Fruit fly (Drosophila melanogaster): ENCODE data around the gene CG14391.
A peak's percentile ranks its signal among the peaks of the same experiment; 100 is the strongest.

The CG14391 gene

dm6 chr3R:12722392-12722914 is 27.8 kb upstream of the CG14391 start, which contains the start of gene Men (continued):
- TF ChIP-seq sna (GFP tag; IDR thresholded peaks at IDR 0.05; ENCODE audit: partially characterized antibody): no peak
- peak; percentile 61 for TF ChIP-seq bcd (GFP tag; optimal IDR thresholded peaks at IDR 0.05)
- peak; percentile 25 for TF ChIP-seq nom (GFP tag; optimal IDR thresholded peaks at IDR 0.05)
- TF ChIP-seq CG10462 (GFP tag; optimal IDR thresholded peaks at IDR 0.05): no peak
- TF ChIP-seq gsb (GFP tag; IDR thresholded peaks at IDR 0.05): 0 out of 2 replicates have a peak, but pooled peaks have one; percentile 16
- TF ChIP-seq Fer2 (tag; optimal IDR thresholded peaks at IDR 0.05): peak; percentile 34
- TF ChIP-seq chn (GFP tag; optimal IDR thresholded peaks at IDR 0.05): no peak
- peak; percentile 27 for TF ChIP-seq CG13775 (GFP tag; optimal IDR thresholded peaks at IDR 0.05)
- TF ChIP-seq abd-A (tag; optimal IDR thresholded peaks at IDR 0.05): no peak
- TF ChIP-seq Hr78 (GFP tag; optimal IDR thresholded peaks at IDR 0.05): peak in 1 of 2 experiments; percentile 14
- no peak for TF ChIP-seq Doc3 (GFP tag; IDR thresholded peaks at IDR 0.05; ENCODE audit: partially characterized antibody)
- TF ChIP-seq CG12769 (tag; optimal IDR thresholded peaks at IDR 0.05): no peak
- no peak for TF ChIP-seq Rx (GFP tag; IDR thresholded peaks at IDR 0.05)
- peak; percentile 40 for TF ChIP-seq fd3F (GFP tag; optimal IDR thresholded peaks at IDR 0.05)
- TF ChIP-seq dan (GFP tag; IDR thresholded peaks at IDR 0.05): no peak
- TF ChIP-seq CG7745 (tag; optimal IDR thresholded peaks at IDR 0.05): no peak
- TF ChIP-seq row (GFP tag; IDR thresholded peaks at IDR 0.05): peak; percentile 70
- TF ChIP-seq CG10959 (GFP tag; IDR thresholded peaks at IDR 0.05): 0 out of 2 replicates have a peak, but pooled peaks have one; percentile 11
- TF ChIP-seq CG33557 (GFP tag; optimal IDR thresholded peaks at IDR 0.05): peak; percentile 31
- TF ChIP-seq cato (GFP tag; optimal IDR thresholded peaks at IDR 0.05; ENCODE audit: borderline replicate concordance): no peak
- no peak for TF ChIP-seq sr (GFP tag; IDR thresholded peaks at IDR 0.05)
- TF ChIP-seq bbx (GFP tag; IDR thresholded peaks at IDR 0.05; ENCODE audit: partially characterized antibody): no peak
- TF ChIP-seq CG9817 (tag; optimal IDR thresholded peaks at IDR 0.05): peak; percentile 62
- peak; percentile 27 for TF ChIP-seq NfI (GFP tag; optimal IDR thresholded peaks at IDR 0.05)
- no peak for TF ChIP-seq Ets97D (GFP tag; optimal IDR thresholded peaks at IDR 0.05)
- TF ChIP-seq lilli (GFP tag; optimal IDR thresholded peaks at IDR 0.05): peak; percentile 26
- TF ChIP-seq Hr51 (GFP tag; optimal IDR thresholded peaks at IDR 0.05): peak in 1 of 2 experiments; percentile 88
- TF ChIP-seq D (optimal IDR thresholded peaks at IDR 0.05): no peak
- peak; percentile 34 for TF ChIP-seq D (GFP tag; optimal IDR thresholded peaks at IDR 0.05)
- TF ChIP-seq CG30431 (GFP tag; optimal IDR thresholded peaks at IDR 0.05): no peak
- TF ChIP-seq CG11504 (tag; optimal IDR thresholded peaks at IDR 0.05): peak; percentile 85
- TF ChIP-seq CG14050 (GFP tag; IDR thresholded peaks at IDR 0.05): peak; percentile 33; the same call in 2 of the 3 replicates
- TF ChIP-seq CG2129 (GFP tag; IDR thresholded peaks at IDR 0.05; ENCODE audit: partially characterized antibody): no peak
- TF ChIP-seq rib (GFP tag; IDR thresholded peaks at IDR 0.05): no peak
- peak; percentile 50; the same call in 1 of the 2 replicates for TF ChIP-seq E2f2 (GFP tag; IDR thresholded peaks at IDR 0.05)
- peak; percentile 52 for TF ChIP-seq CG9215 (GFP tag; IDR thresholded peaks at IDR 0.05)
- peak; percentile 18 for TF ChIP-seq CG6683 (GFP tag; optimal IDR thresholded peaks at IDR 0.05)
- TF ChIP-seq CG4730 (GFP tag; IDR thresholded peaks at IDR 0.05): 0 out of 2 replicates have a peak, but pooled peaks have one; percentile 37
- TF ChIP-seq Hmr (GFP tag; optimal IDR thresholded peaks at IDR 0.05): peak; percentile 66
- TF ChIP-seq chm (GFP tag; IDR thresholded peaks at IDR 0.05): 0 out of 2 replicates have a peak, but pooled peaks have one; percentile 11
- TF ChIP-seq jigr1 (GFP tag; IDR thresholded peaks at IDR 0.05): no peak
- TF ChIP-seq zfh2 (GFP tag; optimal IDR thresholded peaks at IDR 0.05): no peak
- peak; percentile 37 for TF ChIP-seq CG3407 (GFP tag; optimal IDR thresholded peaks at IDR 0.05)
- 0 out of 3 replicates have a peak, but pooled peaks have one; percentile 9 for TF ChIP-seq otp (GFP tag; IDR thresholded peaks at IDR 0.05)
- TF ChIP-seq zen (tag; optimal IDR thresholded peaks at IDR 0.05): no peak
- TF ChIP-seq HHEX (GFP tag; optimal IDR thresholded peaks at IDR 0.05): peak; percentile 39
- no peak for TF ChIP-seq CG34422 (GFP tag; IDR thresholded peaks at IDR 0.05)
- peak; percentile 13; the same call in 1 of the 2 replicates for TF ChIP-seq CG4360 (GFP tag; IDR thresholded peaks at IDR 0.05)
- TF ChIP-seq NK7.1 (GFP tag; optimal IDR thresholded peaks at IDR 0.05): no peak
